Fruit fly (Drosophila melanogaster): ENCODE measurements around the gene CG9154.

CG9154 gene

dm6 chr2L:6088371-6089365 is 18.2 kb upstream of the CG9154 start (continued):
- TF ChIP-seq ato (GFP tag; IDR thresholded peaks at IDR 0.05; ENCODE audit: partially characterized antibody) (peak; percentile 47; the same call in 1 of the 2 replicates), her (GFP tag; optimal IDR thresholded peaks at IDR 0.05) (peak; percentile 43), CG10267 (tag; optimal IDR thresholded peaks at IDR 0.05) (no peak), CG12391 (tag; optimal IDR thresholded peaks at IDR 0.05) (peak; percentile 35), dysf (GFP tag; IDR thresholded peaks at IDR 0.05) (no peak), CG3163 (GFP tag; optimal IDR thresholded peaks at IDR 0.05) (peak; percentile 44), Xrp1 (GFP tag; IDR thresholded peaks at IDR 0.05) (0 out of 2 replicates have a peak, but pooled peaks have one; percentile 5), CG32532 (GFP tag; IDR thresholded peaks at IDR 0.05) (peak; percentile 41; the same call in 1 of the 2 replicates), CG5180 (GFP tag; optimal IDR thresholded peaks at IDR 0.05) (peak; percentile 65), pros (GFP tag; optimal IDR thresholded peaks at IDR 0.05) (peak; percentile 99), dpn (GFP tag; optimal IDR thresholded peaks at IDR 0.05) (peak in 1 of 2 experiments; percentile 12), amos (GFP tag; IDR thresholded peaks at IDR 0.05; ENCODE audit: partially characterized antibody) (peak; percentile 42; the same call in 1 of the 2 replicates), sim (GFP tag; IDR thresholded peaks at IDR 0.05) (peak; percentile 34; the same call in 1 of the 2 replicates), E2f1 (GFP tag; IDR thresholded peaks at IDR 0.05) (no peak), pan (optimal IDR thresholded peaks at IDR 0.05) (no peak), pan (GFP tag; optimal IDR thresholded peaks at IDR 0.05 in 1 of 2, IDR thresholded peaks at IDR 0.05 in 1 of 2) (peak in 1 of 2 experiments; percentile 39), CG18476 (GFP tag; optimal IDR thresholded peaks at IDR 0.05) (no peak), CG16863 (GFP tag; optimal IDR thresholded peaks at IDR 0.05) (no peak), Dad (GFP tag; optimal IDR thresholded peaks at IDR 0.05) (no peak), Vsx1 (GFP tag; optimal IDR thresholded peaks at IDR 0.05) (peak; percentile 25), CG6689 (GFP tag; IDR thresholded peaks at IDR 0.05) (no peak), ara (GFP tag; IDR thresholded peaks at IDR 0.05) (peak; percentile 57), ERR (GFP tag; optimal IDR thresholded peaks at IDR 0.05) (peak; percentile 82), CG10431 (GFP tag; optimal IDR thresholded peaks at IDR 0.05) (peak; percentile 22), ewg (GFP tag; optimal IDR thresholded peaks at IDR 0.05) (peak; percentile 63), nerfin-2 (GFP tag; IDR thresholded peaks at IDR 0.05; ENCODE audit: partially characterized antibody) (peak; percentile 51; the same call in 1 of the 2 replicates), Asciz (GFP tag; optimal IDR thresholded peaks at IDR 0.05) (peak; percentile 19), unpg (GFP tag; optimal IDR thresholded peaks at IDR 0.05) (peak; percentile 6), Trl (optimal IDR thresholded peaks at IDR 0.05) (peak; percentile 75 to 81), Trl (GFP tag; optimal IDR thresholded peaks at IDR 0.05) (peak; percentile 42), CG8089 (GFP tag; optimal IDR thresholded peaks at IDR 0.05) (no peak), nerfin-1 (tag; optimal IDR thresholded peaks at IDR 0.05) (peak; percentile 76), CG42726 (GFP tag; IDR thresholded peaks at IDR 0.05; ENCODE audit: partially characterized antibody) (peak; percentile 100), CG18599 (GFP tag; optimal IDR thresholded peaks at IDR 0.05) (peak; percentile 65), CG4328 (GFP tag; optimal IDR thresholded peaks at IDR 0.05) (peak; percentile 53), Aef1 (GFP tag; IDR thresholded peaks at IDR 0.05) (peak; percentile 30; the same call in 1 of the 3 replicates), bab2 (GFP tag; optimal IDR thresholded peaks at IDR 0.05) (peak; percentile 24), CG3065 (GFP tag; optimal IDR thresholded peaks at IDR 0.05) (peak; percentile 46), CG6683 (GFP tag; optimal IDR thresholded peaks at IDR 0.05) (no peak), CG11723 (GFP tag; optimal IDR thresholded peaks at IDR 0.05) (no peak), mirr (GFP tag; optimal IDR thresholded peaks at IDR 0.05) (peak; percentile 94), bsh (GFP tag; optimal IDR thresholded peaks at IDR 0.05) (peak in 1 of 2 experiments; percentile 13), corto (GFP tag; optimal IDR thresholded peaks at IDR 0.05) (no peak), ind (GFP tag; optimal IDR thresholded peaks at IDR 0.05) (no peak), CG1792 (GFP tag; optimal IDR thresholded peaks at IDR 0.05) (no peak), ac (GFP tag; optimal IDR thresholded peaks at IDR 0.05) (peak; percentile 1), tna (GFP tag; IDR thresholded peaks at IDR 0.05; ENCODE audit: partially characterized antibody) (peak; percentile 59; the same call in 1 of the 2 replicates)
